Fruit fly (Drosophila melanogaster) Kc167 (cell line): ENCODE measurements around the gene CG11975.

Experiments used
- Sin3A ChIP-seq: fragments of >200 bp; optimal IDR thresholded peaks from 2 replicates; lab custom pipeline; 2018; ENCODE audit warnings: missing external identifiers
- psq ChIP-seq: fragments of >200 bp; optimal IDR thresholded peaks from 2 replicates; lab custom pipeline; 2017; ENCODE audit warnings: missing external identifiers

DNA sequence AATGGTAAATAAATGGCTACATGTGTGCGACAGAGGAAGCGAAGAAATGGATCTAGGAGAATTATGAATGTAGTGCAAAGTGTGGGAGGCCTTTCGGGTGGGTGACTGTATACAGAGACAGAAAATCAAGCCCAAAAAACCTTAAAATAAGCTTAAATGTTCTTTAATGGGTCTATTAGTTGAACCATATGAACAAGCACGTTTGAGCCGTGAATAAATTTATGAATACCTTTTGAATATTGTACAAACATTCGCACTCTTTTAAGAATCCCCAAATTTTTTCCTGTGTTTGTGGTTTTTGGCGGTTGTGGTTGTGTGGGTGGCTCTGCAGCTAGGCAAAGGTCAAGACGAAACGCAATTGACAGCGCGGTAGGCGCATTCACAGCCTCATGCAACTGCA lies 26.5 kb upstream of the CG11975 start:
- no peak for TF ChIP-seq Sin3A (lab: Kevin White, UChicago)
- TF ChIP-seq psq (lab: Kevin White, UChicago): no peak
